Worm (Caenorhabditis elegans) whole organism, L3 larva: Measurements from ENCODE around the gene his-71.

Experiments
- R02D3.7 ChIP-seq: fragments of 150-350 bp; optimal IDR thresholded peaks from 2 replicates; lab custom pipeline; 2014; ENCODE audit warnings: missing biosample characterization, missing genetic modification characterization
- ZK546.5 ChIP-seq: sonication (generic microtip); optimal IDR thresholded peaks from 2 replicates; lab custom pipeline; 2017; ENCODE audit warnings: missing biosample characterization, missing genetic modification characterization
- aly-2 ChIP-seq: fragments of 150-350 bp; optimal IDR thresholded peaks from 2 replicates; lab custom pipeline; 2014; ENCODE audit warnings: missing biosample characterization, missing genetic modification characterization
- ceh-16 ChIP-seq: sonication (generic microtip); optimal IDR thresholded peaks from 2 replicates; lab custom pipeline; 2017; ENCODE audit warnings: missing biosample characterization, missing genetic modification characterization
- ceh-28 ChIP-seq: fragments of 150-350 bp; optimal IDR thresholded peaks from 2 replicates; lab custom pipeline; 2014; ENCODE audit warnings: missing biosample characterization, missing genetic modification reagents, missing genetic modification characterization
- ceh-82 ChIP-seq: fragments of 150-350 bp; optimal IDR thresholded peaks from 2 replicates; lab custom pipeline; 2014; ENCODE audit warnings: missing biosample characterization, missing genetic modification characterization
- daf-12 ChIP-seq: fragments of 150-350 bp; optimal IDR thresholded peaks from 2 replicates; lab custom pipeline; 2014; ENCODE audit warnings: missing biosample characterization, missing genetic modification reagents, missing genetic modification characterization
- egl-5 ChIP-seq: fragments of 150-350 bp; optimal IDR thresholded peaks from 2 replicates; lab custom pipeline; 2017; ENCODE audit warnings: missing biosample characterization, missing genetic modification reagents, missing genetic modification characterization, inconsistent platforms
- elt-2 ChIP-seq: sonication (generic microtip); optimal IDR thresholded peaks from 2 replicates; lab custom pipeline; 2016; ENCODE audit warnings: missing genetic modification reagents, mild to moderate bottlenecking, missing genetic modification characterization, missing compliant biosample characterization
- elt-3 ChIP-seq, 3 experiments: fragments of 150-350 bp in 1 of 3; sonication (generic microtip) in 2 of 3; optimal IDR thresholded peaks; 2 replicates in 2 of 3; 4 replicates in 1 of 3; lab custom pipeline; 2014 to 2017; ENCODE audit warnings: missing biosample characterization in 3 of 3, missing genetic modification characterization in 3 of 3
- eor-1 ChIP-seq, 2 experiments: fragments of 150-350 bp; optimal IDR thresholded peaks; 2 replicates each; lab custom pipeline; 2014 to 2018; ENCODE audit warnings: missing biosample characterization in 2 of 2, missing genetic modification characterization in 2 of 2
- fkh-10 ChIP-seq: sonication (generic microtip); optimal IDR thresholded peaks from 2 replicates; lab custom pipeline; 2017; ENCODE audit warnings: missing biosample characterization, missing genetic modification reagents, missing genetic modification characterization
- fkh-2 ChIP-seq: fragments of 150-350 bp; optimal IDR thresholded peaks from 2 replicates; lab custom pipeline; 2014; ENCODE audit warnings: missing biosample characterization, missing genetic modification reagents, missing genetic modification characterization
- hmg-11 ChIP-seq: sonication (generic microtip); optimal IDR thresholded peaks from 2 replicates; lab custom pipeline; 2016; ENCODE audit warnings: missing genetic modification characterization, missing compliant biosample characterization
- lin-15B ChIP-seq: fragments of 150-350 bp; optimal IDR thresholded peaks from 2 replicates; lab custom pipeline; 2014; ENCODE audit warnings: missing biosample characterization, missing genetic modification characterization
- lin-39 ChIP-seq: fragments of 150-350 bp; optimal IDR thresholded peaks from 2 replicates; lab custom pipeline; 2018; ENCODE audit warnings: missing biosample characterization, missing genetic modification reagents, missing genetic modification characterization
- lsy-12 ChIP-seq: sonication (generic microtip); optimal IDR thresholded peaks from 2 replicates; lab custom pipeline; 2016; ENCODE audit warnings: mild to moderate bottlenecking, missing genetic modification characterization, missing compliant biosample characterization
- mml-1 ChIP-seq: fragments of 150-350 bp; sonication (generic microtip); optimal IDR thresholded peaks from 3 replicates; lab custom pipeline; 2014; ENCODE audit warnings: missing biosample characterization, missing genetic modification characterization
- nhr-11 ChIP-seq: fragments of 150-350 bp; optimal IDR thresholded peaks from 2 replicates; lab custom pipeline; 2014; ENCODE audit warnings: missing biosample characterization, missing genetic modification characterization
- nhr-12 ChIP-seq: fragments of 150-350 bp; optimal IDR thresholded peaks from 2 replicates; lab custom pipeline; 2014; ENCODE audit warnings: missing biosample characterization, missing genetic modification characterization
- nhr-23 ChIP-seq: fragments of 150-350 bp; optimal IDR thresholded peaks from 2 replicates; lab custom pipeline; 2014; ENCODE audit warnings: missing biosample characterization, missing genetic modification reagents, missing genetic modification characterization
- nhr-237 ChIP-seq: fragments of 150-350 bp; optimal IDR thresholded peaks from 2 replicates; lab custom pipeline; 2014; ENCODE audit warnings: missing biosample characterization, missing genetic modification characterization
- nhr-25 ChIP-seq: sonication (generic microtip); optimal IDR thresholded peaks from 2 replicates; lab custom pipeline; 2017; ENCODE audit warnings: missing biosample characterization, missing genetic modification characterization
- nhr-28 ChIP-seq: fragments of 150-350 bp; optimal IDR thresholded peaks from 2 replicates; lab custom pipeline; 2014; ENCODE audit warnings: missing biosample characterization, missing genetic modification characterization
- nhr-67 ChIP-seq: fragments of 150-350 bp; optimal IDR thresholded peaks from 2 replicates; lab custom pipeline; 2014; ENCODE audit warnings: missing biosample characterization, missing genetic modification characterization
- nhr-77 ChIP-seq: fragments of 150-350 bp; optimal IDR thresholded peaks from 2 replicates; lab custom pipeline; 2014; ENCODE audit warnings: missing biosample characterization, missing genetic modification characterization
- pha-4 ChIP-seq: fragments of 150-350 bp; optimal IDR thresholded peaks from 2 replicates; lab custom pipeline; 2014; ENCODE audit warnings: missing biosample characterization, missing genetic modification reagents, missing genetic modification characterization
- pqm-1 ChIP-seq: fragments of 150-350 bp; optimal IDR thresholded peaks from 2 replicates; lab custom pipeline; 2017; ENCODE audit warnings: missing biosample characterization, missing genetic modification characterization, inconsistent platforms
- sea-2 ChIP-seq: fragments of 150-350 bp; sonication (generic microtip); optimal IDR thresholded peaks from 4 replicates; lab custom pipeline; 2014; ENCODE audit warnings: missing biosample characterization, missing genetic modification reagents, missing genetic modification characterization
- unc-39 ChIP-seq: sonication (generic microtip); optimal IDR thresholded peaks from 4 replicates; lab custom pipeline; 2017; ENCODE audit warnings: missing biosample characterization, missing genetic modification characterization
- unc-62 ChIP-seq: fragments of 150-350 bp; sonication (generic microtip); optimal IDR thresholded peaks from 4 replicates; lab custom pipeline; 2014; ENCODE audit warnings: missing biosample characterization, missing genetic modification reagents, missing genetic modification characterization
- ztf-11 ChIP-seq: fragments of 150-350 bp; optimal IDR thresholded peaks from 2 replicates; lab custom pipeline; 2014; ENCODE audit warnings: missing biosample characterization, missing genetic modification characterization
- ztf-4 ChIP-seq: fragments of 150-350 bp; optimal IDR thresholded peaks from 2 replicates; lab custom pipeline; 2014; ENCODE audit warnings: missing biosample characterization, missing genetic modification characterization

The his-71 gene

ce11 chrX:7984742-7985141 is 2.9 kb upstream of the his-71 start:
- TF ChIP-seq nhr-25 (tag; lab: Kevin White, UChicago): peak; percentile 61
- no peak for TF ChIP-seq ztf-11 (tag; lab: Kevin White, UChicago)

- no peak for TF ChIP-seq daf-12 (tag; lab: Kevin White, UChicago)
- no peak for TF ChIP-seq lin-15B (tag; lab: Kevin White, UChicago)
- no peak for TF ChIP-seq nhr-67 (tag; lab: Kevin White, UChicago)
- no peak for TF ChIP-seq nhr-237 (tag; lab: Kevin White, UChicago)
- no peak for TF ChIP-seq nhr-25 (tag; lab: Kevin White, UChicago)
- no peak for TF ChIP-seq fkh-10 (GFP tag; lab: Kevin White, UChicago)
- no peak for TF ChIP-seq elt-2 (tag; lab: Kevin White, UChicago)
- no peak for TF ChIP-seq unc-62 (GFP tag; lab: Kevin White, UChicago)
- TF ChIP-seq hmg-11 (tag; lab: Kevin White, UChicago): no peak
- no peak for TF ChIP-seq ztf-4 (tag; lab: Kevin White, UChicago)
- TF ChIP-seq ceh-82: no peak
- no peak for TF ChIP-seq lin-39 (tag; lab: Kevin White, UChicago)
- TF ChIP-seq elt-3 (tag; optimal IDR thresholded peaks at IDR 0.05; lab: Kevin White, UChicago): no peak
- TF ChIP-seq ZK546.5 (tag; lab: Kevin White, UChicago): no peak
- no peak for TF ChIP-seq unc-39 (tag; lab: Kevin White, UChicago)
- no peak for TF ChIP-seq eor-1 (tag; optimal IDR thresholded peaks at IDR 0.05; lab: Kevin White, UChicago)
- no peak for TF ChIP-seq nhr-23 (tag; lab: Kevin White, UChicago)
- no peak for TF ChIP-seq pha-4 (tag; lab: Kevin White, UChicago)
- no peak for TF ChIP-seq nhr-28 (tag; lab: Kevin White, UChicago)
- TF ChIP-seq aly-2: no peak
These were observed 4.4 kb downstream of the his-71 start for ce11 chrX:7977452-7977851.

ce11 chrX:7976400-7976799 is 5.5 kb downstream of the his-71 start, which contains the start of gene F45E1.5:
F45E1.5 (plus strand) TSS chrX:7976700.
- TF ChIP-seq ZK546.5 (tag; lab: Kevin White, UChicago): no peak
- TF ChIP-seq pqm-1: no peak
- TF ChIP-seq ceh-28 (tag; lab: Kevin White, UChicago): no peak
- TF ChIP-seq R02D3.7: no peak
- no peak for TF ChIP-seq ceh-16 (tag; lab: Kevin White, UChicago)
- TF ChIP-seq nhr-77 (tag; lab: Kevin White, UChicago): no peak
- TF ChIP-seq daf-12 (tag; lab: Kevin White, UChicago): no peak
- no peak for TF ChIP-seq ceh-82
- TF ChIP-seq sea-2 (GFP tag; lab: Kevin White, UChicago): no peak
- TF ChIP-seq fkh-2 (tag; lab: Kevin White, UChicago): no peak
- no peak for TF ChIP-seq nhr-12 (tag; lab: Kevin White, UChicago)
- TF ChIP-seq lsy-12 (tag; lab: Kevin White, UChicago): no peak
- TF ChIP-seq egl-5 (tag; lab: Kevin White, UChicago): no peak

- TF ChIP-seq fkh-2 (tag; lab: Kevin White, UChicago) (no peak), lin-39 (tag; lab: Kevin White, UChicago) (no peak), pha-4 (tag; lab: Kevin White, UChicago) (peak; percentile 24), elt-2 (tag; lab: Kevin White, UChicago) (peak; percentile 45), pqm-1 (peak; percentile 65), nhr-11 (tag; lab: Kevin White, UChicago) (no peak), nhr-67 (tag; lab: Kevin White, UChicago) (no peak)
These were observed 6.1 kb downstream of the his-71 start for ce11 chrX:7975741-7976140.

ce11 chrX:7968537-7968936 is 13.3 kb downstream of the his-71 start:
- TF ChIP-seq ztf-11 (tag; lab: Kevin White, UChicago) (no peak), mml-1 (tag; lab: Kevin White, UChicago) (no peak)

ce11 chrX:7965449-7965848 is 16.4 kb downstream of the his-71 start:
- TF ChIP-seq pqm-1: no peak
- TF ChIP-seq nhr-23 (tag; lab: Kevin White, UChicago): peak; percentile 0
- TF ChIP-seq lin-39 (tag; lab: Kevin White, UChicago): peak; percentile 53
